Fruit fly (Drosophila melanogaster) whole organism, prepupa: Measurements from ENCODE around the gene c12.1.

ENCODE experiments used
- CG11762 ChIP-seq: fragments of 200-800 bp; sonication (Bioruptor generic); optimal IDR thresholded peaks from 3 replicates; lab custom pipeline; 2016; ENCODE audit warnings: missing biosample characterization, missing genetic modification characterization; ENCODE audit not compliant: insufficient read depth
- CG6792 ChIP-seq: fragments of 200-800 bp; sonication (Bioruptor generic); optimal IDR thresholded peaks from 3 replicates; lab custom pipeline; 2016; ENCODE audit warnings: missing biosample characterization, missing genetic modification characterization
- CG6854 ChIP-seq: fragments of 200-800 bp; sonication (Bioruptor generic); optimal IDR thresholded peaks from 2 replicates; lab custom pipeline; 2017; ENCODE audit warnings: missing biosample characterization, mild to moderate bottlenecking, missing genetic modification characterization
- Ets21C ChIP-seq: fragments of 200-800 bp; sonication (Bioruptor generic); optimal IDR thresholded peaks from 3 replicates; lab custom pipeline; 2016; ENCODE audit warnings: missing biosample characterization, missing genetic modification characterization
- Gug ChIP-seq: fragments of 200-800 bp; sonication (Bioruptor generic); IDR thresholded peaks from 2 replicates; pipeline ENCODE4 v1.3.6; 2022; ENCODE audit warnings: missing biosample characterization, missing genetic modification characterization
- Hr38 ChIP-seq: sonication (Bioruptor generic); optimal IDR thresholded peaks from 2 replicates; lab custom pipeline; 2016; ENCODE audit warnings: missing biosample characterization, missing genetic modification characterization
- Hr39 ChIP-seq: fragments of 200-800 bp; sonication (Bioruptor generic); optimal IDR thresholded peaks from 2 replicates; lab custom pipeline; 2016; ENCODE audit warnings: missing biosample characterization, missing genetic modification characterization
- Hr4 ChIP-seq: fragments of 200-800 bp; sonication (Bioruptor generic); optimal IDR thresholded peaks from 3 replicates; lab custom pipeline; 2016; ENCODE audit warnings: missing biosample characterization, missing genetic modification characterization
- Met ChIP-seq: fragments of 200-800 bp; sonication (Bioruptor generic); optimal IDR thresholded peaks from 3 replicates; lab custom pipeline; 2016; ENCODE audit warnings: missing biosample characterization, missing genetic modification characterization
- OdsH ChIP-seq: fragments of 200-800 bp; sonication (Bioruptor generic); optimal IDR thresholded peaks from 3 replicates; lab custom pipeline; 2016; ENCODE audit warnings: missing biosample characterization, missing genetic modification characterization
- fd59A ChIP-seq: fragments of 200-800 bp; sonication (Bioruptor generic); optimal IDR thresholded peaks from 2 replicates; lab custom pipeline; 2017; ENCODE audit warnings: missing biosample characterization, mild to moderate bottlenecking, missing genetic modification characterization, missing genetic modification reagents
- fkh ChIP-seq: fragments of 200-800 bp; sonication (Bioruptor generic); optimal IDR thresholded peaks from 3 replicates; lab custom pipeline; 2017; ENCODE audit warnings: missing biosample characterization, mild to moderate bottlenecking, missing genetic modification characterization, moderate library complexity

- TF ChIP-seq CG11762 (GFP tag; lab: Kevin White, UChicago) (no peak), Gug (GFP tag; lab: Robert Waterston, UW) (no peak), Ets21C (GFP tag; lab: Kevin White, UChicago) (no peak), CG6854 (GFP tag; lab: Kevin White, UChicago) (no peak), Met (GFP tag; lab: Kevin White, UChicago) (no peak), fd59A (no peak), OdsH (GFP tag; lab: Kevin White, UChicago) (no peak), Hr38 (no peak), Hr39 (no peak), fkh (GFP tag; lab: Kevin White, UChicago) (no peak), Hr4 (no peak), CG6792 (GFP tag; lab: Kevin White, UChicago) (no peak)
Measured at dm6 chrX:9269825-9270224, 49.2 kb downstream of the c12.1 start, which contains the start of gene CG17440.
